Worm (Caenorhabditis elegans) whole organism, L1 larva: ENCODE data around the gene pes-10.

Source experiments
- fkh-10 ChIP-seq: sonication (generic microtip); optimal IDR thresholded peaks from 2 replicates; lab custom pipeline; 2017; ENCODE audit warnings: missing biosample characterization, missing genetic modification reagents, missing genetic modification characterization
- lin-15B ChIP-seq: fragments of 150-350 bp; sonication (generic microtip); optimal IDR thresholded peaks from 3 replicates; lab custom pipeline; 2014; ENCODE audit warnings: missing biosample characterization, missing genetic modification characterization
- mdl-1 ChIP-seq, 2 experiments: fragments of 150-350 bp; optimal IDR thresholded peaks; 2 replicates each; lab custom pipeline; 2014 to 2017; ENCODE audit warnings: missing biosample characterization in 2 of 2, missing genetic modification characterization in 2 of 2, inconsistent platforms in 1 of 2
- nhr-20 ChIP-seq: sonication (generic microtip); optimal IDR thresholded peaks from 2 replicates; lab custom pipeline; 2016; ENCODE audit warnings: mild to moderate bottlenecking, missing genetic modification characterization, missing compliant biosample characterization
- nhr-76 ChIP-seq: sonication (generic microtip); optimal IDR thresholded peaks from 2 replicates; lab custom pipeline; 2017; ENCODE audit warnings: missing biosample characterization, missing genetic modification characterization
- tlp-1 ChIP-seq: fragments of 150-350 bp; optimal IDR thresholded peaks from 2 replicates; lab custom pipeline; 2014; ENCODE audit warnings: missing biosample characterization, missing genetic modification characterization
- unc-130 ChIP-seq: fragments of 150-350 bp; optimal IDR thresholded peaks from 2 replicates; lab custom pipeline; 2017; ENCODE audit warnings: missing biosample characterization, missing genetic modification characterization, inconsistent platforms
- unc-62 ChIP-seq: fragments of 150-350 bp; optimal IDR thresholded peaks from 2 replicates; lab custom pipeline; 2014; ENCODE audit warnings: missing biosample characterization, missing genetic modification reagents, missing genetic modification characterization
- ztf-11 ChIP-seq, 2 experiments: sonication (generic microtip); optimal IDR thresholded peaks; 2 replicates each; lab custom pipeline; 2016 to 2017; ENCODE audit warnings: missing genetic modification characterization in 2 of 2, missing biosample characterization in 1 of 2, missing compliant biosample characterization in 1 of 2
- ztf-4 ChIP-seq: fragments of 150-350 bp; optimal IDR thresholded peaks from 2 replicates; lab custom pipeline; 2014; ENCODE audit warnings: missing biosample characterization, missing genetic modification characterization

DNA sequence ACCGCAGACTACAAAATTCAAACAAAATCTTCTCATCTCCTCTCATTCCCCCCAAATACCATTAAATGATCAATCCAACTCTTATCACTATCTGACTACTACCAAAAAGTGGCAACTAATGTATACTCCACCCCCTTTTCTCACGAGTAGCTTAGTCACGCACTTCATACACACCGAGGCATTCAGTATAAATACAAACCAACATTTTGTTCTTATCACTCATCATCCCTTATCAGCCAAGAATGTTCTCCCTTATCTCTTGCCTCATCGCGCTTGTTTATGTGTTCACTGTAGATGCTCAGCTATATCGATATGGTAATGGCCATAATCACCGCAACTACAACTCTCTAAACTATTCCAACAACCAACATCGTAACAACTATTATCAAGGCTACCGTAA is 24.2 kb downstream of the pes-10 start, which contains the start of gene Y46G5A.36:
- no peak for TF ChIP-seq lin-15B
- TF ChIP-seq unc-62 (GFP tag; lab: Kevin White, UChicago) = no peak
- no peak for TF ChIP-seq fkh-10 (GFP tag; lab: Kevin White, UChicago)
- no peak for TF ChIP-seq ztf-11 (tag; optimal IDR thresholded peaks at IDR 0.05; lab: Kevin White, UChicago)
- TF ChIP-seq nhr-20 = no peak
- TF ChIP-seq unc-130 (tag; lab: Kevin White, UChicago) = no peak
- no peak for TF ChIP-seq ztf-4 (tag; lab: Kevin White, UChicago)
- TF ChIP-seq mdl-1 (tag; optimal IDR thresholded peaks at IDR 0.05; lab: Kevin White, UChicago) = no peak
- TF ChIP-seq tlp-1 (tag; lab: Kevin White, UChicago) = no peak
- no peak for TF ChIP-seq nhr-76
